Fruit fly (Drosophila melanogaster) whole organism, prepupa: ENCODE measurements around the gene CG2100.

Experiments used
- Blimp-1 ChIP-seq: fragments of 200-800 bp; sonication (Bioruptor generic); optimal IDR thresholded peaks from 3 replicates; lab custom pipeline; 2017; ENCODE audit warnings: missing biosample characterization, missing genetic modification characterization, mild to moderate bottlenecking, moderate library complexity, missing genetic modification reagents
- CG11762 ChIP-seq: fragments of 200-800 bp; sonication (Bioruptor generic); optimal IDR thresholded peaks from 3 replicates; lab custom pipeline; 2016; ENCODE audit warnings: missing biosample characterization, missing genetic modification characterization; ENCODE audit not compliant: insufficient read depth
- CG11902 ChIP-seq: fragments of 200-800 bp; sonication (Bioruptor generic); optimal IDR thresholded peaks from 3 replicates; lab custom pipeline; 2016; ENCODE audit warnings: missing biosample characterization, missing genetic modification characterization
- CG15336 ChIP-seq: fragments of 200-800 bp; sonication (Bioruptor generic); IDR thresholded peaks from 2 replicates; pipeline ENCODE4 v1.3.6; 2022; ENCODE audit warnings: missing biosample characterization, missing genetic modification characterization
- CG1621 ChIP-seq: fragments of 200-800 bp; sonication (Bioruptor generic); optimal IDR thresholded peaks from 3 replicates; lab custom pipeline; 2018; ENCODE audit warnings: missing biosample characterization, mild to moderate bottlenecking, missing genetic modification characterization
- CG3032 ChIP-seq: fragments of 200-800 bp; optimal IDR thresholded peaks from 2 replicates; lab custom pipeline; 2019; ENCODE audit warnings: missing biosample characterization, mild to moderate bottlenecking, missing genetic modification characterization, moderate library complexity
- CG31627 ChIP-seq: fragments of 200-800 bp; sonication (Bioruptor generic); optimal IDR thresholded peaks from 3 replicates; lab custom pipeline; 2016; ENCODE audit warnings: missing biosample characterization, missing genetic modification characterization
- CG6163 ChIP-seq: fragments of 200-800 bp; sonication (Bioruptor generic); IDR thresholded peaks from 3 replicates; pipeline ENCODE4 v1.3.6; 2022; ENCODE audit warnings: missing biosample characterization, missing genetic modification characterization
- CG6808 ChIP-seq: fragments of 200-800 bp; sonication (Bioruptor generic); optimal IDR thresholded peaks from 3 replicates; lab custom pipeline; 2017; ENCODE audit warnings: missing biosample characterization, missing genetic modification characterization, mild to moderate bottlenecking, moderate library complexity, missing genetic modification reagents
- CG8119 ChIP-seq: fragments of 200-800 bp; sonication (Bioruptor generic); IDR thresholded peaks from 3 replicates; pipeline ENCODE4 v1.3.6; 2022; ENCODE audit warnings: missing biosample characterization, missing genetic modification characterization
- CG8319 ChIP-seq: fragments of 200-800 bp; sonication (Bioruptor generic); optimal IDR thresholded peaks from 3 replicates; lab custom pipeline; 2016; ENCODE audit warnings: missing biosample characterization, missing genetic modification characterization
- CG9139 ChIP-seq: fragments of 200-800 bp; sonication (Bioruptor generic); optimal IDR thresholded peaks from 3 replicates; lab custom pipeline; 2017; ENCODE audit warnings: missing biosample characterization, mild to moderate bottlenecking, missing genetic modification characterization
- Eip75B ChIP-seq: fragments of 200-800 bp; sonication (Bioruptor generic); optimal IDR thresholded peaks from 3 replicates; lab custom pipeline; 2016; ENCODE audit warnings: missing biosample characterization, missing genetic modification characterization
- Eip78C ChIP-seq: fragments of 200-800 bp; sonication (Bioruptor generic); peaks from one replicate; lab custom pipeline; 2016; ENCODE audit warnings: missing biosample characterization, missing genetic modification characterization
- Ets96B ChIP-seq: fragments of 200-800 bp; optimal IDR thresholded peaks from 2 replicates; lab custom pipeline; 2019; ENCODE audit warnings: missing biosample characterization, mild to moderate bottlenecking, missing genetic modification characterization, moderate library complexity
- Hr38 ChIP-seq: sonication (Bioruptor generic); optimal IDR thresholded peaks from 2 replicates; lab custom pipeline; 2016; ENCODE audit warnings: missing biosample characterization, missing genetic modification characterization
- Met ChIP-seq: fragments of 200-800 bp; sonication (Bioruptor generic); optimal IDR thresholded peaks from 3 replicates; lab custom pipeline; 2016; ENCODE audit warnings: missing biosample characterization, missing genetic modification characterization
- Smox ChIP-seq: fragments of 200-800 bp; sonication (Bioruptor generic); optimal IDR thresholded peaks from 3 replicates; lab custom pipeline; 2016; ENCODE audit warnings: missing biosample characterization, missing genetic modification characterization
- Sox102F ChIP-seq: fragments of 200-800 bp; sonication (Bioruptor generic); optimal IDR thresholded peaks from 2 replicates; lab custom pipeline; 2016; ENCODE audit warnings: missing biosample characterization, mild to moderate bottlenecking, missing genetic modification characterization
- Sox14 ChIP-seq: fragments of 200-800 bp; sonication (Bioruptor generic); optimal IDR thresholded peaks from 3 replicates; lab custom pipeline; 2016; ENCODE audit warnings: missing biosample characterization, missing genetic modification characterization
- Sox15 ChIP-seq: fragments of 200-800 bp; sonication (Bioruptor generic); optimal IDR thresholded peaks from 3 replicates; lab custom pipeline; 2016; ENCODE audit warnings: missing biosample characterization, missing genetic modification characterization
- achi ChIP-seq: fragments of 200-800 bp; sonication (Bioruptor generic); optimal IDR thresholded peaks from 3 replicates; lab custom pipeline; 2016; ENCODE audit warnings: missing biosample characterization, missing genetic modification characterization
- cyc ChIP-seq: fragments of 200-800 bp; sonication (Bioruptor generic); optimal IDR thresholded peaks from 3 replicates; lab custom pipeline; 2016; ENCODE audit warnings: missing biosample characterization, missing genetic modification characterization
- dac ChIP-seq: fragments of 200-800 bp; sonication (Bioruptor generic); optimal IDR thresholded peaks from 2 replicates; lab custom pipeline; 2017; ENCODE audit warnings: missing biosample characterization, mild to moderate bottlenecking, missing genetic modification characterization
- eg ChIP-seq: fragments of 200-800 bp; sonication (Bioruptor generic); IDR thresholded peaks from 3 replicates; pipeline ENCODE4 v1.3.6; 2022; ENCODE audit warnings: missing biosample characterization, missing genetic modification characterization
- esn ChIP-seq: fragments of 200-800 bp; sonication (Bioruptor generic); optimal IDR thresholded peaks from 2 replicates; lab custom pipeline; 2016; ENCODE audit warnings: missing biosample characterization, mild to moderate bottlenecking, missing genetic modification characterization, moderate library complexity
- fkh ChIP-seq: fragments of 200-800 bp; sonication (Bioruptor generic); optimal IDR thresholded peaks from 3 replicates; lab custom pipeline; 2017; ENCODE audit warnings: missing biosample characterization, mild to moderate bottlenecking, missing genetic modification characterization, moderate library complexity
- lz ChIP-seq: fragments of 200-800 bp; sonication (Bioruptor generic); optimal IDR thresholded peaks from 3 replicates; lab custom pipeline; 2016; ENCODE audit warnings: missing biosample characterization, missing genetic modification characterization
- pdm3 ChIP-seq: fragments of 200-800 bp; sonication (Bioruptor generic); optimal IDR thresholded peaks from 3 replicates; lab custom pipeline; 2016; ENCODE audit warnings: missing biosample characterization, missing genetic modification characterization
- salr ChIP-seq, 2 experiments: fragments of 200-800 bp; sonication (Bioruptor generic); optimal IDR thresholded peaks; 3 replicates each; lab custom pipeline; 2016 to 2018; ENCODE audit warnings: missing biosample characterization in 2 of 2, missing genetic modification characterization in 2 of 2, mild to moderate bottlenecking in 1 of 2
- spab ChIP-seq: fragments of 200-800 bp; sonication (Bioruptor generic); optimal IDR thresholded peaks from 2 replicates; lab custom pipeline; 2017; ENCODE audit warnings: missing biosample characterization, mild to moderate bottlenecking, missing genetic modification characterization, missing genetic modification reagents
- ss ChIP-seq, 2 experiments: fragments of 200-800 bp; sonication (Bioruptor generic); optimal IDR thresholded peaks; 2 replicates in 1 of 2; 3 replicates in 1 of 2; lab custom pipeline; 2017 to 2018; ENCODE audit warnings: mild to moderate bottlenecking in 2 of 2, missing biosample characterization in 2 of 2, missing genetic modification characterization in 2 of 2, moderate library complexity in 1 of 2
- svp ChIP-seq: fragments of 200-800 bp; sonication (Bioruptor generic); peaks from one replicate; lab custom pipeline; 2016; ENCODE audit warnings: missing biosample characterization, missing genetic modification characterization
- topi ChIP-seq: fragments of 200-800 bp; sonication (Bioruptor generic); optimal IDR thresholded peaks from 3 replicates; lab custom pipeline; 2016; ENCODE audit warnings: missing biosample characterization, missing genetic modification characterization

Gene CG2100

DNA sequence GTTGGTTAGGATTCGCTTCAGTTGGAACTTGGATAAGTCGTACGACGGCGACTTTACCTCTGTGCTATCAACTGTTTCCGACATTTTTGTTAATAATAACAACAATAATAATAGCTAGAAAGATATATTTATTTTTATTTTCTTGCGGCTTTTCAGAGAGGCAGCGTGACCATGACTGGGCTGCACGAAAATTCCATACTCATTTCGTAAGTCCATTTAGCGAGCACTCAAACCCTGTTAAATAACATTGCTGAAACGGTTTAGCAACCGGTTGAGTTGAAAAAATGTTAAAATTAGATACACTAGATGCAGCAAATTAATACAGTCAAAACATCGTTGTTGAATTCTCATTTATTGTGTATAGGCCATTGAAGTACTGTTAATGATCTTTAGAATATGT is 18.4 kb upstream of the CG2100 start, which contains the start of gene Dcps:
Dcps (minus strand) TSS at position 181 of the 400 bp plus-strand sequence.
- TF ChIP-seq Met (GFP tag; lab: Kevin White, UChicago) (no peak), fkh (GFP tag; lab: Kevin White, UChicago) (no peak), eg (GFP tag; lab: Robert Waterston, UW) (no peak), esn (GFP tag; lab: Kevin White, UChicago) (no peak), CG6163 (GFP tag; lab: Robert Waterston, UW) (no peak), Eip75B (GFP tag; lab: Kevin White, UChicago) (no peak), salr (GFP tag; optimal IDR thresholded peaks at IDR 0.05; lab: Kevin White, UChicago) (no peak), topi (GFP tag; lab: Kevin White, UChicago) (no peak), CG8119 (GFP tag; lab: Robert Waterston, UW) (no peak), CG8319 (GFP tag; lab: Kevin White, UChicago) (no peak), Sox102F (GFP tag; lab: Kevin White, UChicago) (no peak), Sox15 (no peak), Blimp-1 (GFP tag; lab: Kevin White, UChicago) (no peak), lz (no peak), CG15336 (GFP tag; lab: Robert Waterston, UW) (no peak)
- TF ChIP-seq, all 60 proteins: peak for 0

- TF ChIP-seq fkh (GFP tag; lab: Kevin White, UChicago) (peak; percentile 64), CG11902 (GFP tag; lab: Kevin White, UChicago) (no peak)
Measured at dm6 chr3R:5746646-5747045, 10.5 kb upstream of the CG2100 start.

DNA sequence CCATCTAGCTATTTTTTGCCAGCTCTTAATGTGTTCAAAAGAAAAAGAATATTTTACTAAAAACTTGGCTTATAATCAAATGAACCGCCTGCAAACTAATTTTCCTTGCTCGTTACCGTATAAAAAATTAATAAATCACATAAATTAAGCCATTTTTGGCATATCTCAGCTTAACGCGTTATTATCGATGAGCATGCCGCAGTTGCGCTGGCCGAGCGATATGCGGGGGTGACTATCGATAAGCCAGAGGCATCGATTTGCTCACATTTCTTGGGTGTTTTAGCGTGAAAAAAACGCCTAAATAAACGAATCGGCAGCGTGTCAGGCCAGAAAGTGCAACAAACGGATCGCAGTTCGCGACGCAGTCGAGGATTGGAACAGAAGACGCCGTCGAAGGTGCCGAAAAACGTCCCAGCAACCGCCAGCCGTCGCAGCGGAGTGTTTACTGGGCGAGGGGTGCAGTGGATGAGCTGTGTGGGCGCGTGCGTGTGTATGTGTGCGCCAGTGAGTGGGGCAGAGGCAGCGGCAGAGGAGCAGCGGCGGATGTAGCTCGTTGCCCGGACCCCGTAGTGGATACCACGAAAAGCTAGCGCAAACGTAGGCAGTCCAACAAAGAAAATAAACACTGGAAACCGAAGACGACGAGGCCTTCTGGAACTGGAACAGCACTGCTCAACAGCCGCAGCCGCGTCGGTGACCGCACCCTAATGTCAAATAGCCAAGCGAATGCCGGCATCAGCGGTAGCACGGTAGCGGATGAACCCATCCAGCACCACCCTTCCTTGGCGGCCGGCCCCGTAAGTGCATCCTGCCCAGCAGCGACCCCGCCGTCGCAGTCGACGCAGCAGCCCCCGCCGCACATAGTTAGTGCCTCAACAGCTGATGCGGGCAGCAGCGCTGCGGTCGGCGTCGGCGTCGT is 6.4 kb upstream of the CG2100 start, which contains the start of the genes Sym and Madm:
Sym (minus strand) TSS at position 199 of the 919 bp plus-strand sequence.
Madm (plus strand) TSS at position 233 of the 919 bp plus-strand sequence.
- TF ChIP-seq lz: peak; percentile 25
- peak; percentile 72 for TF ChIP-seq svp (GFP tag; lab: Kevin White, UChicago)
- TF ChIP-seq CG31627 (GFP tag; lab: Kevin White, UChicago): peak; percentile 55
- peak; percentile 49 for TF ChIP-seq esn (GFP tag; lab: Kevin White, UChicago)
- TF ChIP-seq salr (GFP tag; optimal IDR thresholded peaks at IDR 0.05; lab: Kevin White, UChicago): no peak
- peak; percentile 76 for TF ChIP-seq Eip78C (GFP tag; lab: Kevin White, UChicago)
- TF ChIP-seq fkh (GFP tag; lab: Kevin White, UChicago): peak; percentile 20
- TF ChIP-seq topi (GFP tag; lab: Kevin White, UChicago): peak; percentile 39
- TF ChIP-seq Smox: no peak
- peak; percentile 42 for TF ChIP-seq CG1621 (tag; lab: Kevin White, UChicago)
- TF ChIP-seq CG9139 (GFP tag; lab: Kevin White, UChicago): no peak
- TF ChIP-seq ss (GFP tag; optimal IDR thresholded peaks at IDR 0.05; lab: Kevin White, UChicago): no peak
- TF ChIP-seq CG8319 (GFP tag; lab: Kevin White, UChicago): no peak
- TF ChIP-seq Hr38: no peak
- no peak for TF ChIP-seq CG11762 (GFP tag; lab: Kevin White, UChicago)
- TF ChIP-seq Ets96B (tag; lab: Kevin White, UChicago): peak; percentile 10
- no peak for TF ChIP-seq spab (GFP tag; lab: Kevin White, UChicago)
- TF ChIP-seq Sox14 (GFP tag; lab: Kevin White, UChicago): peak; percentile 41
- 0 out of 3 replicates have a peak, but pooled peaks have one; percentile 22 for TF ChIP-seq CG8119 (GFP tag; lab: Robert Waterston, UW)
- TF ChIP-seq CG3032 (tag; lab: Kevin White, UChicago): peak; percentile 26
- no peak for TF ChIP-seq achi (GFP tag; lab: Kevin White, UChicago)
- TF ChIP-seq cyc (GFP tag; lab: Kevin White, UChicago): peak; percentile 41
- no peak for TF ChIP-seq dac
- TF ChIP-seq, all 60 proteins: peak for 13

dm6 chr3R:5737263-5737662 is 1.1 kb upstream of the CG2100 start:
- TF ChIP-seq Eip78C (GFP tag; lab: Kevin White, UChicago): peak; percentile 60
- TF ChIP-seq svp (GFP tag; lab: Kevin White, UChicago): peak; percentile 95
- TF ChIP-seq CG6808: no peak
- TF ChIP-seq CG31627 (GFP tag; lab: Kevin White, UChicago): no peak
- TF ChIP-seq eg (GFP tag; lab: Robert Waterston, UW): 0 out of 3 replicates have a peak, but pooled peaks have one; percentile 12
- TF ChIP-seq ss (GFP tag; optimal IDR thresholded peaks at IDR 0.05; lab: Kevin White, UChicago): peak in 1 of 2 experiments; percentile 62
- no peak for TF ChIP-seq pdm3
